Worm (Caenorhabditis elegans): Measurements from ENCODE around the gene K08D8.6.

DNA sequence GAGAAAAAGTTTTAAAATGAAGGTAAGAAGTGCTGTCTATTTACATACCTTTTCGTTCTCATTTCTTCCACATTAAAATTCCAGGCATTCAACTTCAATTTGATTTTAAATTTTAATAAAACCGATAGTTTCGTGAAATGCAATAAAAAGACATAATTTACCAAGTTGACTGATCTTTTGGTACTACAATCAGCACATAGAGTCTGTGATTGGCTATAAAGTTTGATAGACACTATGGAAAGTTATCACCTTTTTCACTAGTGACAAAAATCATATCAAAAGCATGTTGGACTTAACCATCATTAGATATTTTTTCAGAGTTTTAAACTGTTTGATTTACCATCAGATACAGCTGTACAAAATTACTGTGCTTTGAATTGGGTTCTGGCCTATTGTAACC, 25.2 kb upstream of the K08D8.6 start, which contains the start of gene srz-15:
- TF ChIP-seq xbp-1 (tag; optimal IDR thresholded peaks at IDR 0.05) (no peak), jun-1 (tag; optimal IDR thresholded peaks at IDR 0.05) (no peak), ceh-82 (tag; optimal IDR thresholded peaks at IDR 0.05) (no peak), nhr-76 (tag; optimal IDR thresholded peaks at IDR 0.05) (no peak), dsc-1 (tag; optimal IDR thresholded peaks at IDR 0.05) (no peak)

All from whole organism, L1 larva.